Fruit fly (Drosophila melanogaster): Measurements from ENCODE around the gene CG13476.

DNA sequence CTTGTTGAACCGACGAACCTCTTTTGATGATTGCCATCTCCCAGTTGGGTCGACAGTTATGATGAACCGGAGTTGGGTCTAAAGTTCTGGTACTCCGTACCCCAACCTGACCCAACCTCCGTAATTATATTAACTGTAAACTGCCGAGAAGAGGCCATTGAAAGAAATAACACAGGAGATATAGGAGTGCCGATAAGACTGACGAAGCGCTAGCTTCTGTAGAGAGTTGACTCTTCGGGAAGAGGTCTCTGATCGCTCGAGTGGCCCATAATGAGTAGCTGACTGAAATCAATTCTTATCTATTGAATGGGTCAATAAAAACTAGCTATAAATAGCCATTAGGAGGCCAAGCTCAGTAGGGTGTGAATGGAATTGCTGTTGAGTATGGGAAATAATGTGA is 36.6 kb upstream of the CG13476 start:
- TF ChIP-seq Hr78 (GFP tag; optimal IDR thresholded peaks at IDR 0.05) (no peak), CG32264 (GFP tag; optimal IDR thresholded peaks at IDR 0.05) (no peak), OdsH (GFP tag; optimal IDR thresholded peaks at IDR 0.05) (no peak), Vsx2 (GFP tag; optimal IDR thresholded peaks at IDR 0.05; ENCODE audit: partially characterized antibody) (no peak), N (GFP tag; optimal IDR thresholded peaks at IDR 0.05) (no peak), pan (optimal IDR thresholded peaks at IDR 0.05) (no peak), Jra (GFP tag; optimal IDR thresholded peaks at IDR 0.05) (no peak), psq (GFP tag; optimal IDR thresholded peaks at IDR 0.05) (no peak), dsf (GFP tag; optimal IDR thresholded peaks at IDR 0.05; ENCODE audit: borderline replicate concordance) (no peak), dl (GFP tag; optimal IDR thresholded peaks at IDR 0.05; ENCODE audit: insufficient read depth in 1 of 2, partially characterized antibody in 2 of 2) (no peak)
